Fruit fly (Drosophila melanogaster): Measurements from ENCODE around the gene ERp44.

- no peak for TF ChIP-seq CG15073 (GFP tag; optimal IDR thresholded peaks at IDR 0.05)
- TF ChIP-seq Hr39 (optimal IDR thresholded peaks at IDR 0.05): no peak
- TF ChIP-seq HmgZ (tag; optimal IDR thresholded peaks at IDR 0.05): no peak
- TF ChIP-seq CG2120 (GFP tag; optimal IDR thresholded peaks at IDR 0.05): no peak
- no peak for TF ChIP-seq CG17568 (GFP tag; optimal IDR thresholded peaks at IDR 0.05)
- no peak for TF ChIP-seq CG12071 (GFP tag; optimal IDR thresholded peaks at IDR 0.05)
- TF ChIP-seq CG1792 (GFP tag; optimal IDR thresholded peaks at IDR 0.05): no peak
- no peak for TF ChIP-seq Dek (tag; optimal IDR thresholded peaks at IDR 0.05)
- no peak for TF ChIP-seq HHEX (GFP tag; optimal IDR thresholded peaks at IDR 0.05)
Measured at dm6 chrX:16281305-16281704, 16.2 kb downstream of the ERp44 start.

Measured in whole organism, embryonic.